Worm (Caenorhabditis elegans) whole organism, mixed stage, embryonic: ENCODE measurements around the gene hlh-26.

Experiments used
- M03D4.4 ChIP-seq: sonication (generic microtip); optimal IDR thresholded peaks from 2 replicates; lab custom pipeline; 2017; ENCODE audit warnings: mild to moderate bottlenecking, missing genetic modification characterization, missing compliant biosample characterization
- bed-3 ChIP-seq: fragments of 200-800 bp; sonication (Bioruptor generic); optimal IDR thresholded peaks from 3 replicates; lab custom pipeline; 2018; ENCODE audit warnings: mild to moderate bottlenecking, missing genetic modification characterization, moderate library complexity, missing compliant biosample characterization
- blmp-1 ChIP-seq: fragments of 150-350 bp; optimal IDR thresholded peaks from 2 replicates; lab custom pipeline; 2014; ENCODE audit warnings: missing biosample characterization, missing genetic modification characterization
- ceh-39 ChIP-seq: fragments of 150-350 bp; optimal IDR thresholded peaks from 2 replicates; lab custom pipeline; 2014; ENCODE audit warnings: missing biosample characterization, missing genetic modification characterization
- ceh-43 ChIP-seq: fragments of 200-800 bp; sonication (Bioruptor generic); optimal IDR thresholded peaks from 2 replicates; lab custom pipeline; 2018; ENCODE audit warnings: mild to moderate bottlenecking, missing genetic modification characterization, moderate library complexity, missing compliant biosample characterization
- ceh-83 ChIP-seq: fragments of 200-800 bp; sonication (Bioruptor generic); optimal IDR thresholded peaks from 2 replicates; lab custom pipeline; 2018; ENCODE audit warnings: mild to moderate bottlenecking, missing genetic modification characterization, missing compliant biosample characterization
- ces-1 ChIP-seq: fragments of 150-350 bp; optimal IDR thresholded peaks from 2 replicates; lab custom pipeline; 2014; ENCODE audit warnings: missing biosample characterization, missing genetic modification reagents, missing genetic modification characterization
- cnd-1 ChIP-seq: fragments of 200-800 bp; sonication (Bioruptor generic); optimal IDR thresholded peaks from 2 replicates; lab custom pipeline; 2018; ENCODE audit warnings: mild to moderate bottlenecking, missing genetic modification characterization, missing compliant biosample characterization
- drap-1 ChIP-seq: fragments of 200-800 bp; sonication (Bioruptor generic); optimal IDR thresholded peaks from 3 replicates; lab custom pipeline; 2018; ENCODE audit warnings: mild to moderate bottlenecking, missing genetic modification characterization, missing compliant biosample characterization
- elt-1 ChIP-seq: sonication (generic microtip); optimal IDR thresholded peaks from 2 replicates; lab custom pipeline; 2017; ENCODE audit warnings: missing genetic modification characterization, mild to moderate bottlenecking, missing compliant biosample characterization, antibody characterized with exemption, moderate library complexity, borderline replicate concordance; ENCODE audit not compliant: insufficient read depth
- elt-3 ChIP-seq: fragments of 150-350 bp; optimal IDR thresholded peaks from 2 replicates; lab custom pipeline; 2014; ENCODE audit warnings: missing biosample characterization, missing genetic modification characterization
- flh-1 ChIP-seq: fragments of 200-800 bp; sonication (Bioruptor generic); optimal IDR thresholded peaks from 2 replicates; lab custom pipeline; 2018; ENCODE audit warnings: mild to moderate bottlenecking, missing genetic modification characterization, moderate library complexity, missing compliant biosample characterization
- ham-2 ChIP-seq: fragments of 200-800 bp; sonication (Bioruptor generic); optimal IDR thresholded peaks from 2 replicates; lab custom pipeline; 2018; ENCODE audit warnings: mild to moderate bottlenecking, missing genetic modification characterization, missing compliant biosample characterization
- hlh-1 ChIP-seq: fragments of 150-350 bp; optimal IDR thresholded peaks from 2 replicates; lab custom pipeline; 2014; ENCODE audit warnings: missing biosample characterization, missing genetic modification reagents, missing genetic modification characterization
- lin-13 ChIP-seq: fragments of 150-350 bp; optimal IDR thresholded peaks from 2 replicates; lab custom pipeline; 2014; ENCODE audit warnings: missing biosample characterization, missing genetic modification characterization
- lin-32 ChIP-seq: fragments of 200-800 bp; sonication (Bioruptor generic); optimal IDR thresholded peaks from 2 replicates; lab custom pipeline; 2018; ENCODE audit warnings: mild to moderate bottlenecking, missing genetic modification characterization, missing compliant biosample characterization
- lsy-2 ChIP-seq: fragments of 150-350 bp; optimal IDR thresholded peaks from 2 replicates; lab custom pipeline; 2014; ENCODE audit warnings: missing biosample characterization, missing genetic modification characterization
- mab-5 ChIP-seq: fragments of 150-350 bp; optimal IDR thresholded peaks from 2 replicates; lab custom pipeline; 2014; ENCODE audit warnings: missing biosample characterization, missing genetic modification characterization
- mep-1 ChIP-seq: fragments of 150-350 bp; optimal IDR thresholded peaks from 2 replicates; lab custom pipeline; 2017; ENCODE audit warnings: missing biosample characterization, missing genetic modification reagents, missing genetic modification characterization, inconsistent platforms
- mls-2 ChIP-seq: sonication (generic microtip); optimal IDR thresholded peaks from 2 replicates; lab custom pipeline; 2016; ENCODE audit warnings: mild to moderate bottlenecking, missing genetic modification characterization, moderate library complexity, missing compliant biosample characterization
- nhr-12 ChIP-seq: fragments of 150-350 bp; optimal IDR thresholded peaks from 2 replicates; lab custom pipeline; 2014; ENCODE audit warnings: missing biosample characterization, missing genetic modification characterization
- nhr-2 ChIP-seq: fragments of 150-350 bp; optimal IDR thresholded peaks from 2 replicates; lab custom pipeline; 2014; ENCODE audit warnings: missing biosample characterization, missing genetic modification characterization
- nhr-237 ChIP-seq: fragments of 150-350 bp; optimal IDR thresholded peaks from 2 replicates; lab custom pipeline; 2014; ENCODE audit warnings: missing biosample characterization, missing genetic modification characterization
- nhr-28 ChIP-seq: fragments of 150-350 bp; optimal IDR thresholded peaks from 2 replicates; lab custom pipeline; 2014; ENCODE audit warnings: missing biosample characterization, missing genetic modification characterization
- nhr-76 ChIP-seq: sonication (generic microtip); optimal IDR thresholded peaks from 2 replicates; lab custom pipeline; 2017; ENCODE audit warnings: missing biosample characterization, missing genetic modification characterization
- pha-4 ChIP-seq: fragments of 150-350 bp; optimal IDR thresholded peaks from 2 replicates; lab custom pipeline; 2018; ENCODE audit warnings: missing biosample characterization, missing genetic modification reagents, missing genetic modification characterization
- sem-2 ChIP-seq: fragments of 200-800 bp; sonication (Bioruptor generic); optimal IDR thresholded peaks from 2 replicates; lab custom pipeline; 2018; ENCODE audit warnings: mild to moderate bottlenecking, missing genetic modification characterization, missing compliant biosample characterization
- snpc-4 ChIP-seq: fragments of 150-350 bp; optimal IDR thresholded peaks from 2 replicates; lab custom pipeline; 2014; ENCODE audit warnings: missing biosample characterization, missing genetic modification characterization
- sptf-1 ChIP-seq: sonication (generic microtip); optimal IDR thresholded peaks from 2 replicates; lab custom pipeline; 2017; ENCODE audit warnings: mild to moderate bottlenecking, missing genetic modification characterization, moderate library complexity, missing compliant biosample characterization
- tbx-8 ChIP-seq: fragments of 200-800 bp; sonication (Bioruptor generic); optimal IDR thresholded peaks from 2 replicates; lab custom pipeline; 2018; ENCODE audit warnings: mild to moderate bottlenecking, missing genetic modification characterization, moderate library complexity, missing compliant biosample characterization
- unc-120 ChIP-seq: sonication (generic microtip); optimal IDR thresholded peaks from 2 replicates; lab custom pipeline; 2017; ENCODE audit warnings: missing genetic modification characterization, missing compliant biosample characterization; ENCODE audit not compliant: poor library complexity, severe bottlenecking
- unc-39 ChIP-seq: fragments of 150-350 bp; optimal IDR thresholded peaks from 2 replicates; lab custom pipeline; 2014; ENCODE audit warnings: missing biosample characterization, missing genetic modification characterization
- unc-62 ChIP-seq: fragments of 150-350 bp; optimal IDR thresholded peaks from 2 replicates; lab custom pipeline; 2014; ENCODE audit warnings: missing biosample characterization, missing genetic modification reagents, missing genetic modification characterization
- zip-8 ChIP-seq: fragments of 150-350 bp; optimal IDR thresholded peaks from 2 replicates; lab custom pipeline; 2014; ENCODE audit warnings: missing biosample characterization, missing genetic modification characterization
- ztf-11 ChIP-seq: fragments of 150-350 bp; optimal IDR thresholded peaks from 2 replicates; lab custom pipeline; 2014; ENCODE audit warnings: missing biosample characterization, missing genetic modification characterization

The hlh-26 gene

ce11 chrII:5577060-5577459 lies 43.5 kb upstream of the hlh-26 start:
- peak; percentile 70 for TF ChIP-seq M03D4.4 (tag; lab: Kevin White, UChicago)
- peak; percentile 68 for TF ChIP-seq sptf-1 (tag; lab: Kevin White, UChicago)
- TF ChIP-seq nhr-12, result no peak
- TF ChIP-seq drap-1 (GFP tag; lab: Kevin White, UChicago), result peak; percentile 58
- TF ChIP-seq ceh-83 (GFP tag; lab: Kevin White, UChicago), result peak; percentile 75
- TF ChIP-seq unc-39 (tag; lab: Kevin White, UChicago), result no peak
- peak; percentile 48 for TF ChIP-seq cnd-1
- TF ChIP-seq unc-120, result peak; percentile 24
- TF ChIP-seq ham-2 (GFP tag; lab: Kevin White, UChicago), result peak; percentile 50
- no peak for TF ChIP-seq unc-62
- TF ChIP-seq lsy-2 (tag; lab: Kevin White, UChicago), result no peak
- no peak for TF ChIP-seq mab-5 (tag; lab: Kevin White, UChicago)
- no peak for TF ChIP-seq snpc-4 (tag; lab: Kevin White, UChicago)
- no peak for TF ChIP-seq ztf-11 (tag; lab: Kevin White, UChicago)
- TF ChIP-seq tbx-8 (GFP tag; lab: Kevin White, UChicago), result no peak
- no peak for TF ChIP-seq pha-4 (tag; lab: Kevin White, UChicago)
- TF ChIP-seq mep-1 (tag; lab: Kevin White, UChicago), result no peak
- TF ChIP-seq elt-3 (tag; lab: Kevin White, UChicago), result no peak
- TF ChIP-seq ceh-43, result no peak
- TF ChIP-seq blmp-1, result no peak
- no peak for TF ChIP-seq bed-3
- no peak for TF ChIP-seq nhr-2 (tag; lab: Kevin White, UChicago)
- TF ChIP-seq lin-32 (GFP tag; lab: Kevin White, UChicago), result peak; percentile 28
- no peak for TF ChIP-seq ces-1
- no peak for TF ChIP-seq lin-13 (tag; lab: Kevin White, UChicago)
- no peak for TF ChIP-seq ceh-39 (tag; lab: Kevin White, UChicago)
- no peak for TF ChIP-seq nhr-76 (tag; lab: Kevin White, UChicago)
- TF ChIP-seq nhr-237 (tag; lab: Kevin White, UChicago), result no peak
- peak; percentile 19 for TF ChIP-seq flh-1 (GFP tag; lab: Kevin White, UChicago)
- TF ChIP-seq sem-2, result peak; percentile 21
- TF ChIP-seq nhr-28, result no peak
- TF ChIP-seq mls-2 (tag; lab: Kevin White, UChicago), result no peak
- TF ChIP-seq hlh-1 (tag; lab: Kevin White, UChicago), result no peak
- no peak for TF ChIP-seq zip-8 (tag; lab: Kevin White, UChicago)
- TF ChIP-seq elt-1 (tag; lab: Kevin White, UChicago), result no peak

DNA sequence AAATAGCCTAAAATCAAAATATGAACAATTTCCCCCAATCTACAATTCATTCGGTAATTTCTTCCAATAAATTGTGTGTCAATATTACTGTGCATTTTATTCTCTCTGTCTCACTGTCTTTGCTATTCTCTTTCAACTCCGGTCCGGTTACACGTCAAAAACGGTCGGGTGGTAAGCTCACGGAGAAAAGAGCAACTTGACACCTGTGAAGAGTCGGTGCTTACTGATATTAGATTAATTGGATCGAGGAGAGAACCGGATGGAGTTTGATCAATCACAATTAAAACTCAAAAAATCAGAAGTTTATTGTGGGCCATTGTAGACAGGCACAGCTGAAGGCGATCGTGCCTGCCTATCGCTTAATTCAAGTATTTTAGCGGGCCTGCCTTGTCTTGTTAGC lies 41.4 kb upstream of the hlh-26 start:
- TF ChIP-seq zip-8 (tag; lab: Kevin White, UChicago) (no peak), sem-2 (no peak), nhr-76 (tag; lab: Kevin White, UChicago) (no peak), lin-32 (GFP tag; lab: Kevin White, UChicago) (no peak), flh-1 (GFP tag; lab: Kevin White, UChicago) (no peak), cnd-1 (no peak), ztf-11 (tag; lab: Kevin White, UChicago) (no peak)

DNA sequence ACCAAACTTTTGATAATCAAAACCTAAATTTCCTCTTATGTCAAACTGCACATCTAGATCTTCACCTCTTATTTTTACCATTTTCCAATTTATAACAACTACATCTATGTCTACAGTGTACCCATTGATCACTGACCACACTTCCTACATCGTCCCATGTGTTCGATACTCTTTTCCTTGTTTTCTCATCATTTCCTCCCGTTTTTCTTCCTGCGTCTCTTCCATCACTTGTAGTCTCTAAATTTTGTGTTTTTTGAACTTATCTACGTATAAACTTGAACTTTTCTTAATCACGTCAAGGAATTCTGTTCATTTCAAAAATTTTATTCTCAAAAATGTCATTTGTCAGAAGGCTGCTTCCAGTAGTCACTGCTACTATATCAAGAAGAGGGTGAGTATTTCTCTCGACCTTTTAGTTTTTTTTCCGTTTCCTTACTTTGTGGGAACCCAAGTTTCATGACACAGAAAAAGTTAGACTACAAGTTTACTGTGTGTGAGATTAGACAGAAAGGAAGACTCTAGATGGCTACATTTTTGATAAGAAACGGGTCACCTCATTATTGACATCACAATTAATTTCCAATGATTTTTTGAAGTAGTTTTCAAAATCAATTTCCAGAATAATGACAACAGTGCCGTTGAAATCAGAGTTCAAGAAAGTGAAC lies 38.7 kb upstream of the hlh-26 start:
- TF ChIP-seq flh-1 (GFP tag; lab: Kevin White, UChicago) (no peak), mab-5 (tag; lab: Kevin White, UChicago) (no peak), unc-62 (no peak), mls-2 (tag; lab: Kevin White, UChicago) (no peak), drap-1 (GFP tag; lab: Kevin White, UChicago) (no peak), unc-120 (no peak), elt-1 (tag; lab: Kevin White, UChicago) (no peak), sem-2 (no peak), zip-8 (tag; lab: Kevin White, UChicago) (no peak), bed-3 (no peak), ztf-11 (tag; lab: Kevin White, UChicago) (no peak), snpc-4 (tag; lab: Kevin White, UChicago) (no peak), nhr-28 (no peak), cnd-1 (no peak), elt-3 (tag; lab: Kevin White, UChicago) (no peak), ceh-83 (GFP tag; lab: Kevin White, UChicago) (no peak), tbx-8 (GFP tag; lab: Kevin White, UChicago) (no peak), hlh-1 (tag; lab: Kevin White, UChicago) (no peak), unc-39 (tag; lab: Kevin White, UChicago) (no peak)
